Worm (Caenorhabditis elegans): ENCODE data around the gene F38E9.1.
A peak's percentile ranks its signal among the peaks of the same experiment; 100 is the strongest.
"Not testable (repeated sequence)": the region's sequence is repeated elsewhere in the genome, so short reads cannot be mapped to it uniquely, and the experiment has no call there.

F38E9.1 gene

ce11 chrX:16451124-16451523 lies 19.7 kb upstream of the F38E9.1 start:
- TF ChIP-seq ceh-6 (GFP tag; optimal IDR thresholded peaks at IDR 0.05) (no peak), rnt-1 (tag; optimal IDR thresholded peaks at IDR 0.05) (no peak), gmeb-2 (tag; optimal IDR thresholded peaks at IDR 0.05) (no peak), dmd-4 (tag; optimal IDR thresholded peaks at IDR 0.05; ENCODE audit: borderline replicate concordance) (no peak), syd-9 (tag; optimal IDR thresholded peaks at IDR 0.05) (no peak), C08G9.2 (tag; optimal IDR thresholded peaks at IDR 0.05) (no peak), F13H6.1 (tag; optimal IDR thresholded peaks at IDR 0.05) (no peak), nfya-1 (tag; optimal IDR thresholded peaks at IDR 0.05) (no peak), ref-2 (tag; optimal IDR thresholded peaks at IDR 0.05) (no peak), hlh-6 (tag; optimal IDR thresholded peaks at IDR 0.05) (no peak), pag-3 (tag; optimal IDR thresholded peaks at IDR 0.05; ENCODE audit: borderline replicate concordance) (no peak)

- TF ChIP-seq lin-11 (tag; optimal IDR thresholded peaks at IDR 0.05); ceh-45 (GFP tag; IDR thresholded peaks at IDR 0.05); unc-55 (GFP tag; optimal IDR thresholded peaks at IDR 0.05): not testable (repeated sequence)
Observed at ce11 chrX:16451642-16452041, 19.2 kb upstream of the F38E9.1 start, which contains the start of gene F38E9.4. F38E9.4 (plus strand) TSS chrX:16451942.

ce11 chrX:16456659-16457058 lies 14.2 kb upstream of the F38E9.1 start, which contains the start of gene nas-39:
nas-39 (plus strand) TSS chrX:16456927.
- TF ChIP-seq gmeb-2 (tag; optimal IDR thresholded peaks at IDR 0.05), result no peak
- TF ChIP-seq elt-2 (tag; optimal IDR thresholded peaks at IDR 0.05), result peak; percentile 74

DNA sequence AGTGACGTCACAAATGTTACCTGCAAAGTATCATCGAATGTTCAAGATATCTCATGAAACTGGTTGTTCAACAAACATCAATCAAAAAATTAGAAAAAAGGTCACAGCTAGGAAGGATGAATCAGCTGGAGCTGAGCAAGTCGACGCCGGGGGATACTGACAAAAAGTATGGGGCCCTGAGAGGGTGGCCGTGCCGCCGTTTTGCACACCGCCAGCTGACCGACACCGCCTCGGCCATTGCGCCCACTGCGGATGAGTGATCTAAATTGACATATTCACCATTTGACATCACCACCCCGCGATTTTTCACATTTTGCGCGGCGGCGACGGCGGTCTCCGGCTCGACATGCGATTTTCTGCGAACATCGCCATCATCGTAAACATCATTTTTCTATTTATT lies 13.7 kb upstream of the F38E9.1 start:
- no peak for TF ChIP-seq hlh-13 (GFP tag; optimal IDR thresholded peaks at IDR 0.05)
- TF ChIP-seq ceh-31 (tag; optimal IDR thresholded peaks at IDR 0.05), result no peak
- no peak for TF ChIP-seq ceh-48 (tag; optimal IDR thresholded peaks at IDR 0.05)
- no peak for TF ChIP-seq ttx-3 (tag; optimal IDR thresholded peaks at IDR 0.05)
- TF ChIP-seq unc-3 (GFP tag; conservative IDR thresholded peaks at IDR 0.05), result no peak
- TF ChIP-seq unc-3 (tag; optimal IDR thresholded peaks at IDR 0.05), result no peak
- no peak for TF ChIP-seq dmd-4 (tag; optimal IDR thresholded peaks at IDR 0.05; ENCODE audit: borderline replicate concordance)
- TF ChIP-seq elt-4 (tag; optimal IDR thresholded peaks at IDR 0.05), result no peak
- no peak for TF ChIP-seq K02D7.2 (tag; optimal IDR thresholded peaks at IDR 0.05)

DNA sequence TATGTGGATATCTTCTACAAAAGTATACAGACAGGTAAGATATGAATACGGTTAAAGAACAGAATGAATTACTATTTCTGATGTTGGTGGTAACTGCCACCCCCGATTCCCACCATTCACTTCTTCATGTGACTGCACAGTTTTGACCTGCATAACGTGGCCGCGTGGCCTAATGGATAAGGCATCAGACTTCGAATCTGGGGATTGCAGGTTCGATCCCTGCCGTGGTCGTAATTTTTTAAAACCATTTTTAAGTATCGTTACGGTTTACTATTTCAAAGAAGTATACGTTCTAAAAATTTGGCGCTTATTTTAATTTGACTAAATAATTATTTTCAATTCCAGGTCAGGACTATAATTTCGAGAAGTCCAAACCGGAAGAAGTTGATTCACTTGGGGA lies 9.5 kb upstream of the F38E9.1 start:
- no peak for TF ChIP-seq lin-11 (tag; optimal IDR thresholded peaks at IDR 0.05)
- TF ChIP-seq nhr-11 (tag; optimal IDR thresholded peaks at IDR 0.05), result no peak
- no peak for TF ChIP-seq ceh-45 (GFP tag; IDR thresholded peaks at IDR 0.05)
- TF ChIP-seq pha-4 (tag; optimal IDR thresholded peaks at IDR 0.05), result no peak
- TF ChIP-seq fax-1 (tag; optimal IDR thresholded peaks at IDR 0.05), result no peak
- no peak for TF ChIP-seq sox-4 (tag; optimal IDR thresholded peaks at IDR 0.05)
- no peak for TF ChIP-seq dmd-4 (tag; optimal IDR thresholded peaks at IDR 0.05; ENCODE audit: borderline replicate concordance)
- no peak for TF ChIP-seq ceh-6 (GFP tag; optimal IDR thresholded peaks at IDR 0.05)
- TF ChIP-seq che-1 (tag; optimal IDR thresholded peaks at IDR 0.05), result no peak
- no peak for TF ChIP-seq ceh-31 (tag; optimal IDR thresholded peaks at IDR 0.05)
- no peak for TF ChIP-seq unc-55 (GFP tag; optimal IDR thresholded peaks at IDR 0.05)
- TF ChIP-seq T23F11.4 (GFP tag; optimal IDR thresholded peaks at IDR 0.05), result no peak
- TF ChIP-seq fkh-6 (tag; optimal IDR thresholded peaks at IDR 0.05), result no peak

DNA sequence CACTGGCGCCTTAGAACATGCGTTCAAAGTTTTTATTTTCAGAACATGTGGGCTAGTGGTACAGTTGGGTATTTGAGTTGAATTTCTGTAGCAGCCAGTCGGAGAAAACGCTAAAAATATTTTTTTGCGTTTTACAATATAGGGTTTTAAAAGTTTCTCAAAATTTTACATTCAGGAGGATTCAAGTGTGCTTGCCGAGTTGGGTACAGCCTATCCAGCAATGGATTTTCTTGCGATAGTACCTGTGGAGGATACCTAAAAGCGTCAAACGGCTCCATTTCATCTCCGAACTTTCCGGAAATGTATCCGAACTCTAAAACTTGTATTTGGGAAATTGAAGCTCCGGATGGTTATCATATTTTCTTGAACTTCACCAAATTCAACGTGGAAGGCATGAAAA lies 4.7 kb upstream of the F38E9.1 start:
- TF ChIP-seq odd-2 (tag; optimal IDR thresholded peaks at IDR 0.05) (no peak), ceh-14 (tag; optimal IDR thresholded peaks at IDR 0.05) (no peak), pqm-1 (tag; optimal IDR thresholded peaks at IDR 0.05) (no peak)
